Worm (Caenorhabditis elegans): Measurements from ENCODE around the gene C02F5.5.

ce11 chrIII:8240948-8241347 lies 5.0 kb downstream of the C02F5.5 start:
- TF ChIP-seq unc-55 (GFP tag; optimal IDR thresholded peaks at IDR 0.05) (no peak), egl-27 (tag; optimal IDR thresholded peaks at IDR 0.05) (no peak), unc-39 (tag; optimal IDR thresholded peaks at IDR 0.05) (no peak), lin-39 (tag; optimal IDR thresholded peaks at IDR 0.05) (no peak), nhr-129 (tag; optimal IDR thresholded peaks at IDR 0.05) (no peak), lin-11 (tag; optimal IDR thresholded peaks at IDR 0.05) (no peak), fos-1 (tag; optimal IDR thresholded peaks at IDR 0.05) (no peak), sma-3 (GFP tag; optimal IDR thresholded peaks at IDR 0.05) (no peak), lsy-2 (tag; optimal IDR thresholded peaks at IDR 0.05) (no peak), ceh-82 (tag; optimal IDR thresholded peaks at IDR 0.05) (no peak)
